Worm (Caenorhabditis elegans) whole organism, L1 larva: ENCODE results near the gene nhr-12.

Source experiments
- C16A3.4 ChIP-seq: fragments of 150-350 bp; optimal IDR thresholded peaks from 2 replicates; lab custom pipeline; 2014; ENCODE audit warnings: missing biosample characterization, missing genetic modification characterization
- ama-1 ChIP-seq: fragments of 150-350 bp; optimal IDR thresholded peaks from 2 replicates; lab custom pipeline; 2014
- blmp-1 ChIP-seq: fragments of 150-350 bp; optimal IDR thresholded peaks from 2 replicates; lab custom pipeline; 2014; ENCODE audit warnings: missing biosample characterization, missing genetic modification characterization
- ceh-88 ChIP-seq: fragments of 200-800 bp; sonication (Bioruptor generic); IDR thresholded peaks from 2 replicates; pipeline ENCODE4 v1.3.6; 2022; ENCODE audit warnings: missing genetic modification characterization, missing compliant biosample characterization
- ces-1 ChIP-seq: fragments of 150-350 bp; optimal IDR thresholded peaks from 2 replicates; lab custom pipeline; 2014; ENCODE audit warnings: missing biosample characterization, missing genetic modification reagents, missing genetic modification characterization
- dsc-1 ChIP-seq: sonication (generic microtip); optimal IDR thresholded peaks from 2 replicates; lab custom pipeline; 2016; ENCODE audit warnings: mild to moderate bottlenecking, missing genetic modification characterization, missing compliant biosample characterization
- efl-3 ChIP-seq: fragments of 200-800 bp; sonication (Bioruptor generic); optimal IDR thresholded peaks from 2 replicates; lab custom pipeline; 2018; ENCODE audit warnings: mild to moderate bottlenecking, missing genetic modification characterization, missing compliant biosample characterization
- egl-13 ChIP-seq: sonication (generic microtip); optimal IDR thresholded peaks from 2 replicates; lab custom pipeline; 2016; ENCODE audit warnings: missing genotype, missing genetic modification reagents, missing genetic modification characterization, missing compliant biosample characterization
- elt-2 ChIP-seq: sonication (generic microtip); optimal IDR thresholded peaks from 2 replicates; lab custom pipeline; 2016; ENCODE audit warnings: missing genetic modification characterization, mild to moderate bottlenecking, inconsistent platforms, missing compliant biosample characterization, missing genetic modification reagents
- elt-3 ChIP-seq, 6 experiments: fragments of 150-350 bp in 1 of 6; sonication (generic microtip); optimal IDR thresholded peaks; 2 replicates each; lab custom pipeline; 2017 to 2018; ENCODE audit warnings: missing biosample characterization in 6 of 6, missing genetic modification characterization in 6 of 6, inconsistent platforms in 1 of 6
- ets-5 ChIP-seq: fragments of 200-800 bp; sonication (Bioruptor generic); IDR thresholded peaks from 2 replicates; pipeline ENCODE4 v1.3.6; 2022; ENCODE audit warnings: missing genetic modification characterization, missing compliant biosample characterization
- fkh-4 ChIP-seq: sonication (generic microtip); optimal IDR thresholded peaks from 2 replicates; lab custom pipeline; 2016; ENCODE audit warnings: missing compliant biosample characterization, missing genetic modification characterization, borderline replicate concordance
- grh-1 ChIP-seq: fragments of 200-800 bp; sonication (Bioruptor generic); IDR thresholded peaks from 2 replicates; pipeline ENCODE4 v1.3.6; 2022; ENCODE audit warnings: missing genetic modification reagents, missing genetic modification characterization, missing compliant biosample characterization
- hlh-17 ChIP-seq: fragments of 200-800 bp; sonication (Bioruptor generic); optimal IDR thresholded peaks from 2 replicates; lab custom pipeline; 2018; ENCODE audit warnings: missing genetic modification characterization, mild to moderate bottlenecking, missing compliant biosample characterization, moderate library complexity, borderline replicate concordance
- hpl-2 ChIP-seq: fragments of 150-350 bp; optimal IDR thresholded peaks from 2 replicates; lab custom pipeline; 2014; ENCODE audit warnings: missing biosample characterization, missing genetic modification reagents, missing genetic modification characterization
- isw-1 ChIP-seq: fragments of 200-800 bp; sonication (Bioruptor generic); IDR thresholded peaks from 2 replicates; pipeline ENCODE4 v1.3.6; 2022; ENCODE audit warnings: missing genetic modification characterization, missing compliant biosample characterization
- jun-1 ChIP-seq: fragments of 150-350 bp; optimal IDR thresholded peaks from 2 replicates; lab custom pipeline; 2014; ENCODE audit warnings: missing biosample characterization, missing genetic modification reagents, missing genetic modification characterization
- lin-13 ChIP-seq: fragments of 150-350 bp; optimal IDR thresholded peaks from 2 replicates; lab custom pipeline; 2014; ENCODE audit warnings: missing biosample characterization, missing genetic modification reagents, missing genetic modification characterization
- lin-14 ChIP-seq: fragments of 200-800 bp; sonication (Bioruptor generic); optimal IDR thresholded peaks from 2 replicates; lab custom pipeline; 2018; ENCODE audit warnings: mild to moderate bottlenecking, missing genetic modification characterization, moderate library complexity, missing compliant biosample characterization
- lin-15B ChIP-seq: fragments of 150-350 bp; sonication (generic microtip); optimal IDR thresholded peaks from 3 replicates; lab custom pipeline; 2014; ENCODE audit warnings: missing biosample characterization, missing genetic modification characterization
- lin-35 ChIP-seq, 2 experiments: fragments of 150-350 bp; optimal IDR thresholded peaks; 2 replicates each; lab custom pipeline; 2014; ENCODE audit warnings: missing biosample characterization in 2 of 2, missing genetic modification characterization in 2 of 2, missing genetic modification reagents in 2 of 2
- lin-39 ChIP-seq: fragments of 150-350 bp; optimal IDR thresholded peaks from 2 replicates; lab custom pipeline; 2014; ENCODE audit warnings: missing biosample characterization, missing genetic modification reagents, missing genetic modification characterization
- mdl-1 ChIP-seq, 2 experiments: fragments of 150-350 bp; optimal IDR thresholded peaks; 2 replicates each; lab custom pipeline; 2014 to 2017; ENCODE audit warnings: missing biosample characterization in 2 of 2, missing genetic modification characterization in 2 of 2, inconsistent platforms in 1 of 2
- mep-1 ChIP-seq: fragments of 150-350 bp; optimal IDR thresholded peaks from 2 replicates; lab custom pipeline; 2014; ENCODE audit warnings: missing biosample characterization, missing genetic modification characterization
- nhr-12 ChIP-seq: sonication (generic microtip); optimal IDR thresholded peaks from 2 replicates; lab custom pipeline; 2017; ENCODE audit warnings: missing biosample characterization, missing genetic modification characterization
- nhr-19 ChIP-seq: fragments of 200-800 bp; sonication (Bioruptor generic); conservative IDR thresholded peaks from 2 replicates; pipeline ENCODE4 v1.3.6; 2022; ENCODE audit warnings: missing genetic modification characterization, missing compliant biosample characterization
- nhr-20 ChIP-seq: sonication (generic microtip); optimal IDR thresholded peaks from 2 replicates; lab custom pipeline; 2016; ENCODE audit warnings: mild to moderate bottlenecking, missing genetic modification characterization, missing compliant biosample characterization
- nhr-237 ChIP-seq: fragments of 150-350 bp; optimal IDR thresholded peaks from 2 replicates; lab custom pipeline; 2014; ENCODE audit warnings: missing biosample characterization, missing genetic modification characterization
- nhr-28 ChIP-seq: fragments of 150-350 bp; optimal IDR thresholded peaks from 2 replicates; lab custom pipeline; 2014; ENCODE audit warnings: missing biosample characterization, missing genetic modification characterization
- nhr-71 ChIP-seq: sonication (generic microtip); optimal IDR thresholded peaks from 2 replicates; lab custom pipeline; 2016; ENCODE audit warnings: mild to moderate bottlenecking, missing genetic modification characterization, moderate library complexity, missing compliant biosample characterization
- nhr-76 ChIP-seq: sonication (generic microtip); optimal IDR thresholded peaks from 2 replicates; lab custom pipeline; 2017; ENCODE audit warnings: missing biosample characterization, missing genetic modification characterization
- nhr-85 ChIP-seq: sonication (generic microtip); peaks from one replicate; lab custom pipeline; 2016; ENCODE audit warnings: missing genetic modification characterization, inconsistent platforms, missing compliant biosample characterization
- nhr-90 ChIP-seq: sonication (generic microtip); optimal IDR thresholded peaks from 2 replicates; lab custom pipeline; 2016; ENCODE audit warnings: mild to moderate bottlenecking, missing genetic modification characterization, missing compliant biosample characterization; ENCODE audit not compliant: poor library complexity
- rnt-1 ChIP-seq: sonication (generic microtip); optimal IDR thresholded peaks from 2 replicates; lab custom pipeline; 2016; ENCODE audit warnings: mild to moderate bottlenecking, missing genetic modification characterization, moderate library complexity, missing compliant biosample characterization
- snu-23 ChIP-seq: sonication (generic microtip); optimal IDR thresholded peaks from 2 replicates; lab custom pipeline; 2016; ENCODE audit warnings: missing genetic modification characterization, missing compliant biosample characterization
- sox-4 ChIP-seq: sonication (generic microtip); optimal IDR thresholded peaks from 2 replicates; lab custom pipeline; 2016; ENCODE audit warnings: missing genetic modification characterization, missing compliant biosample characterization
- sptf-1 ChIP-seq: fragments of 150-350 bp; optimal IDR thresholded peaks from 2 replicates; lab custom pipeline; 2014; ENCODE audit warnings: missing biosample characterization, missing genetic modification characterization
- swsn-7 ChIP-seq: sonication (generic microtip); optimal IDR thresholded peaks from 2 replicates; lab custom pipeline; 2016; ENCODE audit warnings: missing genetic modification characterization, missing compliant biosample characterization
- tbx-2 ChIP-seq: sonication (generic microtip); optimal IDR thresholded peaks from 2 replicates; lab custom pipeline; 2016; ENCODE audit warnings: missing genetic modification characterization, missing compliant biosample characterization
- tlp-1 ChIP-seq: fragments of 150-350 bp; optimal IDR thresholded peaks from 2 replicates; lab custom pipeline; 2014; ENCODE audit warnings: missing biosample characterization, missing genetic modification characterization
- unc-62 ChIP-seq: fragments of 150-350 bp; optimal IDR thresholded peaks from 2 replicates; lab custom pipeline; 2014; ENCODE audit warnings: missing biosample characterization, missing genetic modification reagents, missing genetic modification characterization
- unc-98 ChIP-seq: fragments of 200-800 bp; sonication (Bioruptor generic); IDR thresholded peaks from 2 replicates; pipeline ENCODE4 v1.3.6; 2022; ENCODE audit warnings: missing genetic modification characterization, missing compliant biosample characterization
- vab-15 ChIP-seq: sonication (generic microtip); optimal IDR thresholded peaks from 2 replicates; lab custom pipeline; 2017; ENCODE audit warnings: missing genotype, mild to moderate bottlenecking, missing genetic modification characterization, missing compliant biosample characterization
- xbp-1 ChIP-seq: sonication (generic microtip); optimal IDR thresholded peaks from 2 replicates; lab custom pipeline; 2016; ENCODE audit warnings: missing genetic modification characterization, missing compliant biosample characterization

Gene nhr-12

DNA sequence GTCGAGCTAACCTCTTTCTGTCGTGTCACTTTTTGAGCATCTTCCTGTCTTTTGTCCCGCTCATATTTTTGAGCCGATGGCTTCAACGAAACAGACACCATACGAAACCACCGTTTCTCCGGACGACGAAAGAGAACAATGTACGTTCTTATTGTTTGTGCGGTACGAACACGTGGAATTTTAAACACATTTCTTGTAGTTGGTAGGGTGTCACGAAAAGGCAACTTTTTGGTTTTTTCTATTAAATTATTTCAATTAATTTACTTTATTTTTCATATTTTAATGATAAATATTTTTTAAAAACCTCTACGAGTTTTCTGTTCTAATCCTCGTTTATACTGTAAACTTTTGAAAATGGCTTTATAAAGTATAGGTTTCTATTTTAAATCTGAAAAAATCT lies 7.3 kb upstream of the nhr-12 start, which contains the start of gene R04B5.11:
TSS of gene R04B5.11 (minus strand) at position 101 of the 400 bp plus-strand sequence.
- no peak for TF ChIP-seq efl-3
- TF ChIP-seq tbx-2 (tag; lab: Kevin White, UChicago), result no peak
- no peak for TF ChIP-seq nhr-76 (tag; lab: Kevin White, UChicago)
- no peak for TF ChIP-seq sox-4 (tag; lab: Kevin White, UChicago)
- no peak for TF ChIP-seq unc-62
- TF ChIP-seq ets-5 (GFP tag; lab: Robert Waterston, UW), result no peak
- TF ChIP-seq lin-15B, result no peak
- TF ChIP-seq lin-13 (GFP tag; lab: Kevin White, UChicago), result no peak
- TF ChIP-seq snu-23 (GFP tag; lab: Kevin White, UChicago), result no peak
- no peak for TF ChIP-seq nhr-237
- TF ChIP-seq dsc-1 (tag; lab: Kevin White, UChicago), result no peak
- no peak for TF ChIP-seq rnt-1 (tag; lab: Kevin White, UChicago)
- no peak for TF ChIP-seq C16A3.4 (tag; lab: Kevin White, UChicago)
- TF ChIP-seq lin-35 (GFP tag; optimal IDR thresholded peaks at IDR 0.05; lab: Kevin White, UChicago), result no peak
- TF ChIP-seq nhr-12 (tag; lab: Kevin White, UChicago), result no peak
- TF ChIP-seq nhr-20 (tag; lab: Kevin White, UChicago), result no peak
- TF ChIP-seq lin-39 (tag; lab: Kevin White, UChicago), result no peak
- no peak for TF ChIP-seq lin-14 (GFP tag; lab: Kevin White, UChicago)

DNA sequence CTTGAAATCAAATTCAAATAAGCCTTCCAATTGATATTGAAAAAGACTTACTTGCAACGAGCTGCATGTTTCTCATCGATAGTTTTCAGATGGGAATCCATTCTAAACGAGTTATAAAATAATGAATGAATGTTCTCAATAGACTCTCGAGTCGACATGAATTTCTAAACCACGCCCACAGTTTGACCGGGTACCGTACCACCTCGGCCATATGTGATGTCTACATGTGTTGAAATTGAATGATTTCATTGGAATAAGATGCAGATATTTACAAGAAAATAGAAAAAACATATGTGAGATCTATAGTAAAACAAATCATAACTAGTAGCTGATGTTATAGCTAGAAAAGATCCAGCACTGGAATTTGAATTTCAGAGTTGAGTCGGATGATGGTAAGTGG lies 6.6 kb upstream of the nhr-12 start, which contains the start of gene R04B5.7:
TSS of gene R04B5.7 (minus strand) at position 101 of the 400 bp plus-strand sequence.
- no peak for TF ChIP-seq hpl-2

DNA sequence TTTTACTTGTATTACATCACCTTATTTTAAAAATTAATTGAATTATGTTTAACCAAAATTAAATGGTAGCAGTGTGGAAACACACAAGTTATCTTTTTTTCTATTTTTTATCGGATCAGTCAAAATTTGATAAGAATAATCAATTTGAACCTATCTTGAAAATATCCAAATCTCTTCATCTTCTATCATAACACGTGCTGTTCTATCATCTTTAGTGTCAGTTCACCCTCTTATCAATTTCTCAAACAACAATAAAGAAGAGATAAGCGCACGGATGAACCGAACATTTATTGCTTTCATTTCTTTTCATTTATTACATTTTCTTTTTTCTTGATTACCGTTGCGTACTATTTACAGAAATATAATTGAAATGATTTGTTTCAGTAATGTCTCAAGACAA lies 3.3 kb upstream of the nhr-12 start, which contains the start of gene R04B5.5:
TSS of gene R04B5.5 (plus strand) at position 378 of the 400 bp plus-strand sequence.
- TF ChIP-seq sptf-1 (tag; lab: Kevin White, UChicago), result no peak
- TF ChIP-seq vab-15 (tag; lab: Kevin White, UChicago), result no peak
- TF ChIP-seq blmp-1, result peak; percentile 75
- TF ChIP-seq nhr-28 (tag; lab: Kevin White, UChicago), result no peak
- TF ChIP-seq tbx-2 (tag; lab: Kevin White, UChicago), result peak; percentile 12
- TF ChIP-seq nhr-19 (GFP tag; lab: Robert Waterston, UW), result peak; percentile 39
- TF ChIP-seq nhr-90 (tag; lab: Kevin White, UChicago), result peak; percentile 48
- TF ChIP-seq ama-1 (lab: Kevin White, UChicago), result no peak
- TF ChIP-seq xbp-1 (tag; lab: Kevin White, UChicago), result no peak
- TF ChIP-seq nhr-71 (tag; lab: Kevin White, UChicago), result peak; percentile 72
- no peak for TF ChIP-seq swsn-7 (tag; lab: Kevin White, UChicago)
- TF ChIP-seq egl-13 (tag; lab: Kevin White, UChicago), result no peak
- peak; percentile 5 for TF ChIP-seq mep-1 (tag; lab: Kevin White, UChicago)
- no peak for TF ChIP-seq grh-1 (GFP tag; lab: Robert Waterston, UW)
- peak; percentile 51 for TF ChIP-seq snu-23 (GFP tag; lab: Kevin White, UChicago)
- no peak for TF ChIP-seq isw-1 (GFP tag; lab: Robert Waterston, UW)
- no peak for TF ChIP-seq rnt-1 (tag; lab: Kevin White, UChicago)
- peak in 5 of 6 experiments; percentile 83 to 97 (median 91) for TF ChIP-seq elt-3 (tag; optimal IDR thresholded peaks at IDR 0.05; lab: Kevin White, UChicago)
- TF ChIP-seq mdl-1 (tag; optimal IDR thresholded peaks at IDR 0.05; lab: Kevin White, UChicago), result peak in 1 of 2 experiments; percentile 10
- TF ChIP-seq hpl-2, result no peak
- TF ChIP-seq nhr-12 (tag; lab: Kevin White, UChicago), result no peak
- TF ChIP-seq nhr-85 (tag; lab: Kevin White, UChicago), result peak; percentile 54
- no peak for TF ChIP-seq C16A3.4 (tag; lab: Kevin White, UChicago)
- TF ChIP-seq tlp-1, result peak; percentile 1
- no peak for TF ChIP-seq fkh-4 (tag; lab: Kevin White, UChicago)
- no peak for TF ChIP-seq hlh-17
- peak; percentile 82 for TF ChIP-seq elt-2
- TF ChIP-seq sox-4 (tag; lab: Kevin White, UChicago), result no peak
- TF ChIP-seq jun-1 (tag; lab: Kevin White, UChicago), result no peak
- no peak for TF ChIP-seq unc-98 (GFP tag; lab: Robert Waterston, UW)
- TF ChIP-seq ceh-88 (GFP tag; lab: Robert Waterston, UW), result no peak
- TF ChIP-seq lin-35 (GFP tag; optimal IDR thresholded peaks at IDR 0.05; lab: Kevin White, UChicago), result peak in 1 of 2 experiments; percentile 30
- TF ChIP-seq lin-14 (GFP tag; lab: Kevin White, UChicago), result peak; percentile 82
- no peak for TF ChIP-seq ces-1 (GFP tag; lab: Kevin White, UChicago)
- TF ChIP-seq nhr-20 (tag; lab: Kevin White, UChicago), result peak; percentile 71
- TF ChIP-seq, all 84 proteins: peak for 15
